Worm (Caenorhabditis elegans): ENCODE measurements around the gene M6.11.

DNA sequence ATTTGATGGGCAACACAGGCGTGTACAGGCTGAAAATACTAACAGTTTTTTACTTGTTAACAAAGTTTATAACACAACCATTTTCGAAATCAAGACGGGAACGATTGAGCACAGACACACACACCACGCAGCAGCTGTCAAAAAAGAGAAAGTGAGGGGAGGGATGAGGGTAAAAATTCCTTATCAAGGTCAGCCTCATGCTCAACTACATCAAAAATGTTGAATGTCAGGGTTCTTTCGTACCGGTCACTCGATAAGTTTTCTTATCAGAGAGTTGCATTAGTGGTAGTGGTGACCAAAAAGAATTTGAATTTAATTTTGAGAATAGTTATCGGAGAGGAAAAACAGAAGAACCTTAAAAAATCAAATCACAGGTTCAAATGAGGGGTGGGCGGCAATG lies 29.3 kb upstream of the M6.11 start, which contains the start of gene T19D7.6:
- TF ChIP-seq sdz-38 (tag; optimal IDR thresholded peaks at IDR 0.05): no peak
- TF ChIP-seq ekl-4 (GFP tag; IDR thresholded peaks at IDR 0.05): no peak
- TF ChIP-seq ama-1 (optimal IDR thresholded peaks at IDR 0.05): no peak
- TF ChIP-seq ama-1 (GFP tag; optimal IDR thresholded peaks at IDR 0.05): no peak
- TF ChIP-seq him-1 (tag; optimal IDR thresholded peaks at IDR 0.05): no peak
- no peak for TF ChIP-seq aptf-2 (GFP tag; conservative IDR thresholded peaks at IDR 0.05)
